ENCODE assay signal across 2 fruit fly cellular contexts in genomic region chr2L:10231092-10231494, dm6.
A peak's percentile ranks its signal among the peaks of the same experiment; 100 is the strongest.
TF ChIP-seq lines count a peak whose summit lies in the region.

No protein-coding gene starts in this region.

TF ChIP-seq in whole organism, embryonic, 481 proteins besides CTCF, POLR2A, EP300 and RAD21 (continued from another document and continues in another):
- TF ChIP-seq CG8924 (tag; optimal IDR thresholded peaks at IDR 0.05; lab: Kevin White, UChicago) (peak; percentile 44), CG31388 (GFP tag; optimal IDR thresholded peaks at IDR 0.05; lab: Kevin White, UChicago) (no peak), Hr78 (GFP tag; optimal IDR thresholded peaks at IDR 0.05; lab: Kevin White, UChicago) (no peak), pb (GFP tag; optimal IDR thresholded peaks at IDR 0.05; lab: Kevin White, UChicago) (no peak), kni (GFP tag; optimal IDR thresholded peaks at IDR 0.05; lab: Kevin White, UChicago) (peak; percentile 31), CG10147 (GFP tag; optimal IDR thresholded peaks at IDR 0.05; lab: Kevin White, UChicago) (peak; percentile 4), CG11504 (tag; optimal IDR thresholded peaks at IDR 0.05; lab: Kevin White, UChicago) (no peak), wor (GFP tag; IDR thresholded peaks at IDR 0.05; lab: Robert Waterston, UW) (no peak), Kr (GFP tag; optimal IDR thresholded peaks at IDR 0.05; lab: Kevin White, UChicago) (no peak), Dll (GFP tag; IDR thresholded peaks at IDR 0.05; lab: Robert Waterston, UW; ENCODE audit: partially characterized antibody) (no peak), nau (GFP tag; optimal IDR thresholded peaks at IDR 0.05; lab: Kevin White, UChicago) (peak; percentile 42), CG4617 (GFP tag; optimal IDR thresholded peaks at IDR 0.05; lab: Kevin White, UChicago; ENCODE audit: borderline replicate concordance) (peak; percentile 47), Lim3 (GFP tag; IDR thresholded peaks at IDR 0.05; lab: Robert Waterston, UW) (no peak), CG7745 (tag; optimal IDR thresholded peaks at IDR 0.05; lab: Kevin White, UChicago) (no peak), pho (GFP tag; optimal IDR thresholded peaks at IDR 0.05; lab: Kevin White, UChicago) (no peak), zfh2 (GFP tag; optimal IDR thresholded peaks at IDR 0.05; lab: Kevin White, UChicago) (no peak), trh (GFP tag; optimal IDR thresholded peaks at IDR 0.05; lab: Kevin White, UChicago) (no peak), CG4404 (GFP tag; IDR thresholded peaks at IDR 0.05; lab: Robert Waterston, UW) (no peak), Atf3 (GFP tag; optimal IDR thresholded peaks at IDR 0.05; lab: Kevin White, UChicago) (peak; percentile 2), CG1832 (GFP tag; optimal IDR thresholded peaks at IDR 0.05; lab: Kevin White, UChicago) (no peak), CG14710 (tag; optimal IDR thresholded peaks at IDR 0.05; lab: Kevin White, UChicago) (no peak), Deaf1 (tag; optimal IDR thresholded peaks at IDR 0.05; lab: Kevin White, UChicago) (no peak), Optix (GFP tag; IDR thresholded peaks at IDR 0.05; lab: Robert Waterston, UW) (no peak), ci (GFP tag; IDR thresholded peaks at IDR 0.05; lab: Robert Waterston, UW) (no peak), CG9797 (GFP tag; optimal IDR thresholded peaks at IDR 0.05; lab: Kevin White, UChicago) (no peak), CG2120 (GFP tag; optimal IDR thresholded peaks at IDR 0.05; lab: Kevin White, UChicago) (peak; percentile 42), CG6654 (GFP tag; optimal IDR thresholded peaks at IDR 0.05; lab: Kevin White, UChicago) (no peak), CG2129 (GFP tag; IDR thresholded peaks at IDR 0.05; lab: Robert Waterston, UW; ENCODE audit: partially characterized antibody) (no peak), CG7556 (GFP tag; optimal IDR thresholded peaks at IDR 0.05; lab: Kevin White, UChicago) (peak; percentile 9), HLH4C (GFP tag; IDR thresholded peaks at IDR 0.05; lab: Robert Waterston, UW; ENCODE audit: partially characterized antibody) (no peak), hbn (GFP tag; IDR thresholded peaks at IDR 0.05; lab: Robert Waterston, UW; ENCODE audit: partially characterized antibody) (no peak), Meics (GFP tag; optimal IDR thresholded peaks at IDR 0.05; lab: Kevin White, UChicago) (peak; percentile 44), slbo (GFP tag; IDR thresholded peaks at IDR 0.05; lab: Robert Waterston, UW) (peak; percentile 42; the same call in 1 of the 2 replicates), CG14441 (GFP tag; IDR thresholded peaks at IDR 0.05; lab: Robert Waterston, UW) (no peak), mam (GFP tag; optimal IDR thresholded peaks at IDR 0.05; lab: Kevin White, UChicago) (peak; percentile 54), dimm (GFP tag; IDR thresholded peaks at IDR 0.05; lab: Robert Waterston, UW) (no peak), CG1792 (GFP tag; optimal IDR thresholded peaks at IDR 0.05; lab: Kevin White, UChicago) (peak; percentile 11), Ets97D (GFP tag; optimal IDR thresholded peaks at IDR 0.05; lab: Kevin White, UChicago) (no peak), CG2875 (GFP tag; optimal IDR thresholded peaks at IDR 0.05; lab: Kevin White, UChicago) (peak; percentile 17), jigr1 (GFP tag; IDR thresholded peaks at IDR 0.05; lab: Robert Waterston, UW) (no peak), tio (GFP tag; optimal IDR thresholded peaks at IDR 0.05; lab: Kevin White, UChicago) (no peak), Doc3 (GFP tag; IDR thresholded peaks at IDR 0.05; lab: Robert Waterston, UW; ENCODE audit: partially characterized antibody) (no peak), Hmr (GFP tag; optimal IDR thresholded peaks at IDR 0.05; lab: Kevin White, UChicago) (no peak), ase (GFP tag; IDR thresholded peaks at IDR 0.05; lab: Robert Waterston, UW) (no peak), CG11696 (GFP tag; IDR thresholded peaks at IDR 0.05; lab: Robert Waterston, UW) (no peak), CG31441 (GFP tag; IDR thresholded peaks at IDR 0.05; lab: Robert Waterston, UW) (no peak), Sry-δ (GFP tag; optimal IDR thresholded peaks at IDR 0.05; lab: Kevin White, UChicago) (no peak), CG3995 (GFP tag; optimal IDR thresholded peaks at IDR 0.05; lab: Kevin White, UChicago) (no peak), CG10267 (tag; optimal IDR thresholded peaks at IDR 0.05; lab: Kevin White, UChicago) (no peak), CG10321 (GFP tag; IDR thresholded peaks at IDR 0.05; lab: Robert Waterston, UW) (no peak), Doc2 (GFP tag; IDR thresholded peaks at IDR 0.05; lab: Robert Waterston, UW) (no peak), danr (GFP tag; IDR thresholded peaks at IDR 0.05; lab: Robert Waterston, UW) (no peak), inv (GFP tag; IDR thresholded peaks at IDR 0.05; lab: Robert Waterston, UW; ENCODE audit: partially characterized antibody) (no peak), Stat92E (GFP tag; optimal IDR thresholded peaks at IDR 0.05; lab: Kevin White, UChicago) (no peak), grn (GFP tag; optimal IDR thresholded peaks at IDR 0.05; lab: Kevin White, UChicago) (no peak), B-H2 (GFP tag; optimal IDR thresholded peaks at IDR 0.05; lab: Kevin White, UChicago) (no peak), scrt (GFP tag; optimal IDR thresholded peaks at IDR 0.05; lab: Kevin White, UChicago) (no peak), z (GFP tag; IDR thresholded peaks at IDR 0.05; lab: Robert Waterston, UW) (no peak), CG6254 (GFP tag; optimal IDR thresholded peaks at IDR 0.05; lab: Kevin White, UChicago) (no peak), gcm (GFP tag; optimal IDR thresholded peaks at IDR 0.05; lab: Kevin White, UChicago) (no peak), CG10959 (GFP tag; IDR thresholded peaks at IDR 0.05; lab: Robert Waterston, UW) (no peak), her (GFP tag; optimal IDR thresholded peaks at IDR 0.05; lab: Kevin White, UChicago) (peak; percentile 14), D (optimal IDR thresholded peaks at IDR 0.05; lab: Kevin White, UChicago) (no peak), D (GFP tag; optimal IDR thresholded peaks at IDR 0.05; lab: Kevin White, UChicago) (no peak), CG18599 (GFP tag; optimal IDR thresholded peaks at IDR 0.05; lab: Kevin White, UChicago) (no peak), eve (GFP tag; optimal IDR thresholded peaks at IDR 0.05; lab: Kevin White, UChicago) (peak in 1 of 2 experiments; percentile 87), CG14965 (GFP tag; optimal IDR thresholded peaks at IDR 0.05; lab: Kevin White, UChicago; ENCODE audit: borderline replicate concordance) (no peak), org-1 (GFP tag; optimal IDR thresholded peaks at IDR 0.05; lab: Kevin White, UChicago) (no peak)

TF ChIP-seq in whole organism, prepupa, 60 proteins besides CTCF, POLR2A, EP300 and RAD21 (continued from another document):
- peak; percentile 29 for TF ChIP-seq CG8632 (GFP tag; optimal IDR thresholded peaks at IDR 0.05; lab: Kevin White, UChicago)
- no peak for TF ChIP-seq fd59A (GFP tag; optimal IDR thresholded peaks at IDR 0.05; lab: Kevin White, UChicago)
- TF ChIP-seq CG15336 (GFP tag; IDR thresholded peaks at IDR 0.05; lab: Robert Waterston, UW) = peak; percentile 49; the same call in 1 of the 2 replicates
- TF ChIP-seq CG11294 (GFP tag; IDR thresholded peaks at IDR 0.05; lab: Robert Waterston, UW) = no peak
- TF ChIP-seq Eip75B (GFP tag; optimal IDR thresholded peaks at IDR 0.05; lab: Kevin White, UChicago) = peak; percentile 58
- peak; percentile 31 for TF ChIP-seq Lpt (GFP tag; optimal IDR thresholded peaks at IDR 0.05; lab: Kevin White, UChicago)
- TF ChIP-seq CG31627 (GFP tag; optimal IDR thresholded peaks at IDR 0.05; lab: Kevin White, UChicago) = peak; percentile 32
- peak; percentile 42 for TF ChIP-seq achi (GFP tag; optimal IDR thresholded peaks at IDR 0.05; lab: Kevin White, UChicago)
- TF ChIP-seq cyc (GFP tag; optimal IDR thresholded peaks at IDR 0.05; lab: Kevin White, UChicago) = peak; percentile 0
- TF ChIP-seq Blimp-1 (GFP tag; optimal IDR thresholded peaks at IDR 0.05; lab: Kevin White, UChicago) = no peak
- TF ChIP-seq CG11902 (GFP tag; optimal IDR thresholded peaks at IDR 0.05; lab: Kevin White, UChicago) = no peak
- no peak for TF ChIP-seq Hr38 (GFP tag; optimal IDR thresholded peaks at IDR 0.05; lab: Kevin White, UChicago)
- peak in 1 of 2 experiments; percentile 27 for TF ChIP-seq ss (GFP tag; optimal IDR thresholded peaks at IDR 0.05; lab: Kevin White, UChicago)
- no peak for TF ChIP-seq Smox (GFP tag; optimal IDR thresholded peaks at IDR 0.05; lab: Kevin White, UChicago)
- peak; percentile 36 for TF ChIP-seq CG34406 (GFP tag; optimal IDR thresholded peaks at IDR 0.05; lab: Kevin White, UChicago)
- TF ChIP-seq Met (GFP tag; optimal IDR thresholded peaks at IDR 0.05; lab: Kevin White, UChicago) = peak; percentile 54
- TF ChIP-seq CG6808 (GFP tag; optimal IDR thresholded peaks at IDR 0.05; lab: Kevin White, UChicago) = peak; percentile 14
- peak; percentile 11 for TF ChIP-seq Ets96B (tag; optimal IDR thresholded peaks at IDR 0.05; lab: Kevin White, UChicago)
- peak; percentile 2 for TF ChIP-seq Sox15 (GFP tag; optimal IDR thresholded peaks at IDR 0.05; lab: Kevin White, UChicago)
- peak; percentile 51; the same call in 2 of the 3 replicates for TF ChIP-seq CG8119 (GFP tag; IDR thresholded peaks at IDR 0.05; lab: Robert Waterston, UW)
- no peak for TF ChIP-seq svp (GFP tag; lab: Kevin White, UChicago)
- peak; percentile 24 for TF ChIP-seq dac (GFP tag; optimal IDR thresholded peaks at IDR 0.05; lab: Kevin White, UChicago)
- TF ChIP-seq esn (GFP tag; optimal IDR thresholded peaks at IDR 0.05; lab: Kevin White, UChicago) = peak; percentile 55
- peak; percentile 38 for TF ChIP-seq CG3032 (tag; optimal IDR thresholded peaks at IDR 0.05; lab: Kevin White, UChicago)
- TF ChIP-seq OdsH (GFP tag; optimal IDR thresholded peaks at IDR 0.05; lab: Kevin White, UChicago) = peak; percentile 57
- TF ChIP-seq net (GFP tag; optimal IDR thresholded peaks at IDR 0.05; lab: Kevin White, UChicago) = no peak
- TF ChIP-seq Eip93F (GFP tag; optimal IDR thresholded peaks at IDR 0.05; lab: Kevin White, UChicago) = no peak
- TF ChIP-seq CG7368 (GFP tag; optimal IDR thresholded peaks at IDR 0.05; lab: Kevin White, UChicago) = no peak
- TF ChIP-seq CG1621 (tag; optimal IDR thresholded peaks at IDR 0.05; lab: Kevin White, UChicago) = no peak
- TF ChIP-seq Sox14 (GFP tag; optimal IDR thresholded peaks at IDR 0.05; lab: Kevin White, UChicago) = peak; percentile 61
- peak; percentile 84 for TF ChIP-seq Eip78C (GFP tag; lab: Kevin White, UChicago)
- TF ChIP-seq pdm3 (GFP tag; optimal IDR thresholded peaks at IDR 0.05; lab: Kevin White, UChicago) = no peak
- TF ChIP-seq CG4318 (GFP tag; optimal IDR thresholded peaks at IDR 0.05; lab: Kevin White, UChicago) = no peak
- TF ChIP-seq topi (GFP tag; optimal IDR thresholded peaks at IDR 0.05; lab: Kevin White, UChicago) = peak; percentile 61
- no peak for TF ChIP-seq CG6854 (GFP tag; optimal IDR thresholded peaks at IDR 0.05; lab: Kevin White, UChicago)
- no peak for TF ChIP-seq spab (GFP tag; optimal IDR thresholded peaks at IDR 0.05; lab: Kevin White, UChicago)
- TF ChIP-seq CG10631 (GFP tag; optimal IDR thresholded peaks at IDR 0.05; lab: Kevin White, UChicago) = peak; percentile 52
- no peak for TF ChIP-seq CG6163 (GFP tag; IDR thresholded peaks at IDR 0.05; lab: Robert Waterston, UW)
